Worm (Caenorhabditis elegans): ENCODE results near the gene F07C6.2.
A peak's percentile ranks its signal among the peaks of the same experiment; 100 is the strongest.

- TF ChIP-seq unc-62 (GFP tag; optimal IDR thresholded peaks at IDR 0.05): peak; percentile 18
- TF ChIP-seq ztf-11 (tag; optimal IDR thresholded peaks at IDR 0.05): no peak
- TF ChIP-seq nhr-2 (tag; optimal IDR thresholded peaks at IDR 0.05): no peak
- no peak for TF ChIP-seq elt-3 (tag; optimal IDR thresholded peaks at IDR 0.05)
- TF ChIP-seq nhr-237 (tag; optimal IDR thresholded peaks at IDR 0.05): no peak
Measured at ce11 chrIV:12816636-12817035, 25.7 kb downstream of the F07C6.2 start.
